Worm (Caenorhabditis elegans) whole organism, young adult: ENCODE measurements around the gene srx-50.
A peak's percentile ranks its signal among the peaks of the same experiment; 100 is the strongest.

Experiments
- B0035.1 ChIP-seq: sonication (generic microtip); optimal IDR thresholded peaks from 2 replicates; lab custom pipeline; 2016; ENCODE audit warnings: missing genetic modification characterization, mild to moderate bottlenecking, missing compliant biosample characterization, missing genotype, missing genetic modification reagents
- B0336.3 ChIP-seq: fragments of 200-800 bp; sonication (Bioruptor generic); IDR thresholded peaks from 2 replicates; pipeline ENCODE4 v1.3.6; 2022; ENCODE audit warnings: missing genetic modification characterization, missing compliant biosample characterization
- C17E4.6 ChIP-seq: fragments of 200-800 bp; sonication (Bioruptor generic); IDR thresholded peaks from 2 replicates; pipeline ENCODE4 v1.3.6; 2022; ENCODE audit warnings: missing genetic modification reagents, missing genetic modification characterization, missing compliant biosample characterization
- D2030.7 ChIP-seq: fragments of 200-800 bp; sonication (Bioruptor generic); IDR thresholded peaks from 2 replicates; pipeline ENCODE4 v1.3.6; 2022; ENCODE audit warnings: missing genetic modification reagents, missing genetic modification characterization, missing compliant biosample characterization
- F22D6.2 ChIP-seq: sonication (generic microtip); optimal IDR thresholded peaks from 2 replicates; lab custom pipeline; 2016; ENCODE audit warnings: mild to moderate bottlenecking, missing genetic modification characterization, missing compliant biosample characterization
- F52B5.7 ChIP-seq: sonication (generic microtip); optimal IDR thresholded peaks from 2 replicates; lab custom pipeline; 2016; ENCODE audit warnings: mild to moderate bottlenecking, missing genetic modification characterization, missing compliant biosample characterization
- F57C9.4 ChIP-seq: sonication (generic microtip); optimal IDR thresholded peaks from 2 replicates; lab custom pipeline; 2017; ENCODE audit warnings: mild to moderate bottlenecking, missing genetic modification characterization, missing compliant biosample characterization
- Y67H2A.10 ChIP-seq: fragments of 200-800 bp; sonication (Bioruptor generic); conservative IDR thresholded peaks from 2 replicates; pipeline ENCODE4 v1.3.6; 2022; ENCODE audit warnings: missing genetic modification reagents, missing genetic modification characterization, missing compliant biosample characterization
- Y79H2A.3 ChIP-seq: fragments of 200-800 bp; sonication (Bioruptor generic); conservative IDR thresholded peaks from 2 replicates; pipeline ENCODE4 v1.3.6; 2022; ENCODE audit warnings: missing genetic modification reagents, missing genetic modification characterization, missing compliant biosample characterization
- Y95B8A.8 ChIP-seq: fragments of 200-800 bp; sonication (Bioruptor generic); IDR thresholded peaks from 2 replicates; pipeline ENCODE4 v1.3.6; 2022; ENCODE audit warnings: missing genetic modification reagents, missing genetic modification characterization, missing compliant biosample characterization
- ZK185.1 ChIP-seq: sonication (generic microtip); optimal IDR thresholded peaks from 2 replicates; lab custom pipeline; 2016; ENCODE audit warnings: mild to moderate bottlenecking, missing genetic modification characterization, missing compliant biosample characterization; ENCODE audit not compliant: poor library complexity, severe bottlenecking
- akir-1 ChIP-seq: fragments of 200-800 bp; sonication (Bioruptor generic); optimal IDR thresholded peaks from 2 replicates; lab custom pipeline; 2018; ENCODE audit warnings: mild to moderate bottlenecking, missing genetic modification characterization, moderate library complexity, missing compliant biosample characterization
- atf-7 ChIP-seq: sonication (generic microtip); optimal IDR thresholded peaks from 2 replicates; lab custom pipeline; 2017; ENCODE audit warnings: mild to moderate bottlenecking, missing genetic modification characterization, missing compliant biosample characterization
- athp-1 ChIP-seq: sonication (generic microtip); optimal IDR thresholded peaks from 2 replicates; lab custom pipeline; 2017; ENCODE audit warnings: mild to moderate bottlenecking, missing genetic modification characterization, missing compliant biosample characterization
- attf-3 ChIP-seq: fragments of 200-800 bp; sonication (Bioruptor generic); conservative IDR thresholded peaks from 2 replicates; pipeline ENCODE4 v1.3.6; 2022; ENCODE audit warnings: missing genetic modification reagents, missing genetic modification characterization, missing compliant biosample characterization
- attf-6 ChIP-seq: fragments of 200-800 bp; sonication (Bioruptor generic); IDR thresholded peaks from 2 replicates; pipeline ENCODE4 v1.3.6; 2022; ENCODE audit warnings: missing genetic modification reagents, missing genetic modification characterization, missing compliant biosample characterization
- bed-2 ChIP-seq: fragments of 200-800 bp; sonication (Bioruptor generic); IDR thresholded peaks from 2 replicates; pipeline ENCODE4 v1.3.6; 2022; ENCODE audit warnings: missing genetic modification reagents, missing genetic modification characterization, missing compliant biosample characterization
- ceh-27 ChIP-seq: fragments of 200-800 bp; sonication (Bioruptor generic); optimal IDR thresholded peaks from 2 replicates; lab custom pipeline; 2018; ENCODE audit warnings: mild to moderate bottlenecking, missing genetic modification characterization, moderate library complexity, missing compliant biosample characterization
- ceh-91 ChIP-seq: fragments of 200-800 bp; sonication (Bioruptor generic); IDR thresholded peaks from 2 replicates; pipeline ENCODE4 v1.3.6; 2022; ENCODE audit warnings: missing genetic modification reagents, missing genetic modification characterization, missing compliant biosample characterization
- chd-7 ChIP-seq: sonication (generic microtip); optimal IDR thresholded peaks from 2 replicates; lab custom pipeline; 2016; ENCODE audit warnings: mild to moderate bottlenecking, missing genetic modification characterization, moderate library complexity, missing compliant biosample characterization
- efl-1 ChIP-seq: fragments of 150-350 bp; optimal IDR thresholded peaks from 2 replicates; lab custom pipeline; 2014; ENCODE audit warnings: missing biosample characterization, missing genetic modification reagents, missing genetic modification characterization
- egl-18 ChIP-seq: fragments of 200-800 bp; sonication (Bioruptor generic); IDR thresholded peaks from 2 replicates; pipeline ENCODE4 v1.3.6; 2022; ENCODE audit warnings: missing genetic modification reagents, missing genetic modification characterization, missing compliant biosample characterization
- ets-4 ChIP-seq: fragments of 200-800 bp; sonication (Bioruptor generic); optimal IDR thresholded peaks from 2 replicates; lab custom pipeline; 2018; ENCODE audit warnings: mild to moderate bottlenecking, missing genetic modification characterization, missing compliant biosample characterization
- gei-17 ChIP-seq: fragments of 200-800 bp; sonication (Bioruptor generic); optimal IDR thresholded peaks from 2 replicates; lab custom pipeline; 2018; ENCODE audit warnings: mild to moderate bottlenecking, missing genetic modification characterization, missing compliant biosample characterization
- him-1 ChIP-seq: sonication (generic microtip); optimal IDR thresholded peaks from 2 replicates; lab custom pipeline; 2016; ENCODE audit warnings: missing genotype, missing genetic modification reagents, missing genetic modification characterization, missing compliant biosample characterization
- lag-1 ChIP-seq: fragments of 200-800 bp; sonication (Bioruptor generic); IDR thresholded peaks from 2 replicates; pipeline ENCODE4 v1.3.6; 2022; ENCODE audit warnings: missing genetic modification reagents, missing genetic modification characterization, missing compliant biosample characterization
- let-607 ChIP-seq, 2 experiments: fragments of 200-800 bp in 1 of 2; sonication (Bioruptor generic) in 1 of 2; sonication (generic microtip) in 1 of 2; optimal IDR thresholded peaks; 2 replicates each; lab custom pipeline; 2016 to 2018; ENCODE audit warnings: mild to moderate bottlenecking in 2 of 2, missing compliant biosample characterization in 2 of 2, missing genetic modification characterization in 2 of 2, moderate library complexity in 2 of 2, missing genotype in 1 of 2
- lin-35 ChIP-seq, 3 experiments: fragments of 150-350 bp in 2 of 3; sonication (generic microtip) in 1 of 3; optimal IDR thresholded peaks; 2 replicates each; lab custom pipeline; 2014 to 2018; ENCODE audit warnings: missing biosample characterization in 3 of 3, missing genetic modification characterization in 3 of 3, missing genetic modification reagents in 3 of 3
- lin-40 ChIP-seq: sonication (generic microtip); optimal IDR thresholded peaks from 2 replicates; lab custom pipeline; 2016; ENCODE audit warnings: missing genetic modification characterization, mild to moderate bottlenecking, missing compliant biosample characterization, missing genotype, missing genetic modification reagents
- madf-3 ChIP-seq: fragments of 200-800 bp; sonication (Bioruptor generic); IDR thresholded peaks from 2 replicates; pipeline ENCODE4 v1.3.6; 2022; ENCODE audit warnings: missing genetic modification reagents, missing genetic modification characterization, missing compliant biosample characterization
- mes-4 ChIP-seq: sonication (generic microtip); optimal IDR thresholded peaks from 2 replicates; lab custom pipeline; 2016; ENCODE audit warnings: missing genotype, missing genetic modification characterization, missing compliant biosample characterization
- nhr-179 ChIP-seq: sonication (generic microtip); optimal IDR thresholded peaks from 2 replicates; lab custom pipeline; 2016; ENCODE audit warnings: mild to moderate bottlenecking, missing genetic modification characterization, missing compliant biosample characterization
- nhr-90 ChIP-seq: sonication (generic microtip); optimal IDR thresholded peaks from 2 replicates; lab custom pipeline; 2016; ENCODE audit warnings: missing genotype, mild to moderate bottlenecking, missing genetic modification characterization, missing compliant biosample characterization
- pbrm-1 ChIP-seq: fragments of 200-800 bp; sonication (Bioruptor generic); IDR thresholded peaks from 2 replicates; pipeline ENCODE4 v1.3.6; 2022; ENCODE audit warnings: missing genetic modification reagents, missing genetic modification characterization, missing compliant biosample characterization
- rcor-1 ChIP-seq: fragments of 200-800 bp; sonication (Bioruptor generic); IDR thresholded peaks from 2 replicates; pipeline ENCODE4 v1.3.6; 2022; ENCODE audit warnings: missing genetic modification reagents, missing genetic modification characterization, missing compliant biosample characterization
- repo-1 ChIP-seq: sonication (generic microtip); optimal IDR thresholded peaks from 2 replicates; lab custom pipeline; 2017; ENCODE audit warnings: mild to moderate bottlenecking, missing genetic modification characterization, missing compliant biosample characterization
- sea-2 ChIP-seq: fragments of 200-800 bp; sonication (Bioruptor generic); IDR thresholded peaks from 2 replicates; pipeline ENCODE4 v1.3.6; 2022; ENCODE audit warnings: missing genetic modification characterization, missing compliant biosample characterization
- snpc-1.1 ChIP-seq: sonication (generic microtip); optimal IDR thresholded peaks from 2 replicates; lab custom pipeline; 2017; ENCODE audit warnings: missing genetic modification characterization, mild to moderate bottlenecking, missing compliant biosample characterization, antibody characterized with exemption, moderate library complexity, missing genotype, missing genetic modification reagents; ENCODE audit not compliant: insufficient read depth
- snpc-3.4 ChIP-seq: sonication (generic microtip); optimal IDR thresholded peaks from 2 replicates; lab custom pipeline; 2017; ENCODE audit warnings: missing genetic modification characterization, mild to moderate bottlenecking, missing compliant biosample characterization, antibody characterized with exemption, moderate library complexity, missing genotype, missing genetic modification reagents
- snpc-4 ChIP-seq, 5 experiments: fragments of 150-350 bp in 1 of 5; sonication (generic microtip) in 4 of 5; optimal IDR thresholded peaks; 2 replicates each; lab custom pipeline; 2014 to 2018; ENCODE audit warnings: missing genetic modification characterization in 5 of 5, missing biosample characterization in 3 of 5, antibody characterized with exemption in 2 of 5, mild to moderate bottlenecking in 2 of 5, missing compliant biosample characterization in 2 of 5, missing genotype in 2 of 5, moderate library complexity in 2 of 5, missing genetic modification reagents in 1 of 5
- sptf-2 ChIP-seq: fragments of 200-800 bp; sonication (Bioruptor generic); optimal IDR thresholded peaks from 2 replicates; lab custom pipeline; 2018; ENCODE audit warnings: mild to moderate bottlenecking, missing genetic modification characterization, missing compliant biosample characterization
- tbx-9 ChIP-seq: sonication (generic microtip); optimal IDR thresholded peaks from 2 replicates; lab custom pipeline; 2016; ENCODE audit warnings: borderline replicate concordance, missing genetic modification characterization, inconsistent platforms, missing compliant biosample characterization
- unc-62 ChIP-seq: fragments of 150-350 bp; optimal IDR thresholded peaks from 2 replicates; lab custom pipeline; 2014; ENCODE audit warnings: missing biosample characterization, missing genetic modification reagents, missing genetic modification characterization
- zfh-2 ChIP-seq: fragments of 200-800 bp; sonication (Bioruptor generic); conservative IDR thresholded peaks from 2 replicates; pipeline ENCODE4 v1.3.6; 2022; ENCODE audit warnings: missing genetic modification reagents, missing genetic modification characterization, missing compliant biosample characterization
- ztf-22 ChIP-seq: fragments of 200-800 bp; sonication (Bioruptor generic); optimal IDR thresholded peaks from 2 replicates; lab custom pipeline; 2018; ENCODE audit warnings: mild to moderate bottlenecking, missing genetic modification characterization, moderate library complexity, missing compliant biosample characterization
- ztf-25 ChIP-seq: fragments of 200-800 bp; sonication (Bioruptor generic); IDR thresholded peaks from 2 replicates; pipeline ENCODE4 v1.3.6; 2022; ENCODE audit warnings: missing genetic modification reagents, missing genetic modification characterization, missing compliant biosample characterization
- ztf-28 ChIP-seq: fragments of 200-800 bp; sonication (Bioruptor generic); IDR thresholded peaks from 2 replicates; pipeline ENCODE4 v1.3.6; 2022; ENCODE audit warnings: missing genetic modification reagents, missing genetic modification characterization, missing compliant biosample characterization

srx-50 gene

ce11 chrIV:7083382-7083784 lies 25.6 kb downstream of the srx-50 start, which contains the start of gene Y43B11AR.3 (continued):
- TF ChIP-seq ets-4 (peak; percentile 21), athp-1 (tag; lab: Kevin White, UChicago) (peak; percentile 83), ztf-22 (GFP tag; lab: Kevin White, UChicago) (no peak), lag-1 (GFP tag; lab: Robert Waterston, UW) (no peak), tbx-9 (tag; lab: Kevin White, UChicago) (no peak), ceh-27 (GFP tag; lab: Kevin White, UChicago) (peak; percentile 37), snpc-3.4 (tag; lab: Kevin White, UChicago) (peak; percentile 90), Y67H2A.10 (GFP tag; lab: Robert Waterston, UW) (no peak), ceh-91 (GFP tag; lab: Robert Waterston, UW) (0 out of 2 replicates have a peak, but pooled peaks have one; percentile 35), ztf-25 (GFP tag; lab: Robert Waterston, UW) (peak; percentile 74; the same call in 1 of the 2 replicates), D2030.7 (GFP tag; lab: Robert Waterston, UW) (peak; percentile 55; the same call in 1 of the 2 replicates), B0035.1 (peak; percentile 80), him-1 (tag; lab: Kevin White, UChicago) (peak; percentile 9), F52B5.7 (tag; lab: Kevin White, UChicago) (peak; percentile 91), lin-35 (GFP tag; optimal IDR thresholded peaks at IDR 0.05; lab: Kevin White, UChicago) (peak in 2 of 3 experiments; percentile 3 to 43), snpc-4 (GFP tag; optimal IDR thresholded peaks at IDR 0.05; lab: Kevin White, UChicago) (peak; percentile 72), snpc-4 (tag; optimal IDR thresholded peaks at IDR 0.05; lab: Kevin White, UChicago) (peak; percentile 36 to 87 (median 72)), ZK185.1 (tag; lab: Kevin White, UChicago) (no peak), mes-4 (tag; lab: Kevin White, UChicago) (peak; percentile 74), unc-62 (GFP tag; lab: Kevin White, UChicago) (no peak), F57C9.4 (tag; lab: Kevin White, UChicago) (no peak), attf-6 (GFP tag; lab: Robert Waterston, UW) (peak; percentile 93), C17E4.6 (GFP tag; lab: Robert Waterston, UW) (peak; percentile 83), snpc-1.1 (tag; lab: Kevin White, UChicago) (peak; percentile 80), lin-40 (tag; lab: Kevin White, UChicago) (no peak), sea-2 (GFP tag; lab: Robert Waterston, UW) (no peak), ztf-28 (GFP tag; lab: Robert Waterston, UW) (no peak), bed-2 (no peak), pbrm-1 (GFP tag; lab: Robert Waterston, UW) (peak; percentile 78), rcor-1 (GFP tag; lab: Robert Waterston, UW) (peak; percentile 84), Y79H2A.3 (GFP tag; lab: Robert Waterston, UW) (peak; percentile 86), B0336.3 (GFP tag; lab: Robert Waterston, UW) (peak; percentile 96), sptf-2 (GFP tag; lab: Kevin White, UChicago) (peak; percentile 46), F22D6.2 (no peak), repo-1 (tag; lab: Kevin White, UChicago) (peak; percentile 66), let-607 (tag; optimal IDR thresholded peaks at IDR 0.05; lab: Kevin White, UChicago) (no peak), madf-3 (GFP tag; lab: Robert Waterston, UW) (peak; percentile 93), akir-1 (GFP tag; lab: Kevin White, UChicago) (no peak), nhr-179 (no peak), zfh-2 (no peak), Y95B8A.8 (GFP tag; lab: Robert Waterston, UW) (peak; percentile 91), egl-18 (GFP tag; lab: Robert Waterston, UW) (no peak), efl-1 (GFP tag; lab: Kevin White, UChicago) (peak; percentile 46), gei-17 (GFP tag; lab: Kevin White, UChicago) (no peak), chd-7 (tag; lab: Kevin White, UChicago) (no peak), nhr-90 (tag; lab: Kevin White, UChicago) (peak; percentile 20), atf-7 (tag; lab: Kevin White, UChicago) (peak; percentile 59), attf-3 (GFP tag; lab: Robert Waterston, UW) (no peak)
